Fruit fly (Drosophila melanogaster) whole organism, embryonic: ENCODE measurements around the gene Tg.

ENCODE experiments used
- Antp ChIP-seq: fragments of 200-800 bp; sonication (Bioruptor generic); optimal IDR thresholded peaks from 3 replicates; lab custom pipeline; 2016; ENCODE audit warnings: missing biosample characterization, missing genetic modification characterization
- Bgb ChIP-seq: fragments of 200-800 bp; sonication (Bioruptor generic); IDR thresholded peaks from 2 replicates; pipeline ENCODE4 v1.3.6; 2022; ENCODE audit warnings: missing biosample characterization, missing genetic modification characterization; ENCODE audit not compliant: partially characterized antibody
- Bteb2 ChIP-seq: fragments of 200-800 bp; sonication (Bioruptor generic); optimal IDR thresholded peaks from 2 replicates; lab custom pipeline; 2016; ENCODE audit warnings: missing biosample characterization, missing genetic modification characterization
- CG1024 ChIP-seq: fragments of 200-800 bp; sonication (Bioruptor generic); IDR thresholded peaks from 2 replicates; pipeline ENCODE4 v1.3.6; 2022; ENCODE audit warnings: missing biosample characterization, missing genetic modification characterization
- CG10431 ChIP-seq: fragments of 200-800 bp; sonication (Bioruptor generic); optimal IDR thresholded peaks from 3 replicates; lab custom pipeline; 2018; ENCODE audit warnings: missing biosample characterization, mild to moderate bottlenecking, missing genetic modification characterization
- CG10654 ChIP-seq: fragments of 200-800 bp; sonication (Bioruptor generic); optimal IDR thresholded peaks from 2 replicates; lab custom pipeline; 2016; ENCODE audit warnings: missing biosample characterization, missing genetic modification characterization
- CG12155 ChIP-seq: fragments of 200-800 bp; sonication (Bioruptor generic); optimal IDR thresholded peaks from 3 replicates; lab custom pipeline; 2016; ENCODE audit warnings: missing biosample characterization, missing genetic modification characterization
- CG12942 ChIP-seq: fragments of 200-800 bp; sonication (Bioruptor generic); optimal IDR thresholded peaks from 3 replicates; lab custom pipeline; 2016; ENCODE audit warnings: missing biosample characterization, missing genetic modification characterization
- CG15073 ChIP-seq: fragments of 200-800 bp; sonication (Bioruptor generic); optimal IDR thresholded peaks from 2 replicates; lab custom pipeline; 2016; ENCODE audit warnings: missing biosample characterization, missing genetic modification characterization
- CG18262 ChIP-seq: fragments of 200-800 bp; optimal IDR thresholded peaks from 3 replicates; lab custom pipeline; 2019; ENCODE audit warnings: missing biosample characterization, mild to moderate bottlenecking, missing genetic modification characterization, moderate library complexity
- CG2199 ChIP-seq: fragments of 200-800 bp; sonication (Bioruptor generic); IDR thresholded peaks from 3 replicates; pipeline ENCODE4 v1.3.6; 2022; ENCODE audit warnings: missing biosample characterization, missing genetic modification characterization
- CG3065 ChIP-seq: fragments of 200-800 bp; sonication (Bioruptor generic); optimal IDR thresholded peaks from 2 replicates; lab custom pipeline; 2016; ENCODE audit warnings: missing biosample characterization, missing genetic modification characterization
- CG31365 ChIP-seq: fragments of 200-800 bp; sonication (Bioruptor generic); optimal IDR thresholded peaks from 2 replicates; lab custom pipeline; 2018; ENCODE audit warnings: missing biosample characterization, mild to moderate bottlenecking, missing genetic modification characterization
- CG3281 ChIP-seq: fragments of 200-800 bp; sonication (Bioruptor generic); optimal IDR thresholded peaks from 3 replicates; lab custom pipeline; 2017; ENCODE audit warnings: missing biosample characterization, mild to moderate bottlenecking, missing genetic modification characterization
- CG3407 ChIP-seq: fragments of 200-800 bp; sonication (Bioruptor generic); optimal IDR thresholded peaks from 2 replicates; lab custom pipeline; 2018; ENCODE audit warnings: missing biosample characterization, mild to moderate bottlenecking, missing genetic modification characterization
- CG3838 ChIP-seq: fragments of 200-800 bp; sonication (Bioruptor generic); optimal IDR thresholded peaks from 3 replicates; lab custom pipeline; 2016; ENCODE audit warnings: missing biosample characterization, missing genetic modification characterization
- CG5245 ChIP-seq: fragments of 200-800 bp; sonication (Bioruptor generic); optimal IDR thresholded peaks from 3 replicates; lab custom pipeline; 2016; ENCODE audit warnings: missing biosample characterization, missing genetic modification characterization
- CG6654 ChIP-seq: fragments of 200-800 bp; sonication (Bioruptor generic); optimal IDR thresholded peaks from 2 replicates; lab custom pipeline; 2017; ENCODE audit warnings: missing biosample characterization, mild to moderate bottlenecking, missing genetic modification characterization
- CG7839 ChIP-seq: fragments of 200-800 bp; sonication (Bioruptor generic); optimal IDR thresholded peaks from 3 replicates; lab custom pipeline; 2018; ENCODE audit warnings: missing biosample characterization, mild to moderate bottlenecking, missing genetic modification characterization, moderate library complexity
- CG7987 ChIP-seq: fragments of 200-800 bp; sonication (Bioruptor generic); optimal IDR thresholded peaks from 2 replicates; lab custom pipeline; 2018; ENCODE audit warnings: missing biosample characterization, mild to moderate bottlenecking, missing genetic modification characterization, moderate library complexity
- CG8089 ChIP-seq: fragments of 200-800 bp; sonication (Bioruptor generic); optimal IDR thresholded peaks from 3 replicates; lab custom pipeline; 2016; ENCODE audit warnings: missing biosample characterization, missing genetic modification characterization
- CG9876 ChIP-seq: fragments of 200-800 bp; sonication (Bioruptor generic); optimal IDR thresholded peaks from 2 replicates; lab custom pipeline; 2016; ENCODE audit warnings: missing biosample characterization, missing genetic modification characterization
- CG9932 ChIP-seq: fragments of 200-800 bp; sonication (Bioruptor generic); IDR thresholded peaks from 2 replicates; pipeline ENCODE4 v1.3.6; 2022; ENCODE audit warnings: missing biosample characterization, missing genetic modification characterization
- Ets97D ChIP-seq: fragments of 200-800 bp; sonication (Bioruptor generic); optimal IDR thresholded peaks from 3 replicates; lab custom pipeline; 2016; ENCODE audit warnings: missing biosample characterization, missing genetic modification characterization
- Hsf ChIP-seq: fragments of 200-800 bp; sonication (Bioruptor generic); optimal IDR thresholded peaks from 3 replicates; lab custom pipeline; 2016; ENCODE audit warnings: missing biosample characterization, missing genetic modification characterization
- Mes4 ChIP-seq: fragments of 200-800 bp; sonication (Bioruptor generic); optimal IDR thresholded peaks from 2 replicates; lab custom pipeline; 2016; ENCODE audit warnings: missing biosample characterization, missing genetic modification characterization
- NFAT ChIP-seq: fragments of 200-800 bp; sonication (Bioruptor generic); IDR thresholded peaks from 2 replicates; pipeline ENCODE4 v1.3.6; 2022; ENCODE audit warnings: missing biosample characterization, missing genetic modification characterization
- Rfx ChIP-seq: fragments of 200-800 bp; sonication (Bioruptor generic); IDR thresholded peaks from 2 replicates; pipeline ENCODE4 v1.3.6; 2022; ENCODE audit warnings: missing biosample characterization, missing genetic modification characterization
- Scr ChIP-seq: fragments of 200-800 bp; sonication (Bioruptor generic); IDR thresholded peaks from 2 replicates; pipeline ENCODE4 v1.3.6; 2022; ENCODE audit warnings: missing biosample characterization, missing genetic modification characterization; ENCODE audit not compliant: partially characterized antibody
- ac ChIP-seq: fragments of 200-800 bp; sonication (Bioruptor generic); optimal IDR thresholded peaks from 3 replicates; lab custom pipeline; 2017; ENCODE audit warnings: missing biosample characterization, mild to moderate bottlenecking, missing genetic modification characterization
- ap ChIP-seq: fragments of 200-800 bp; sonication (Bioruptor generic); IDR thresholded peaks from 2 replicates; pipeline ENCODE4 v1.3.6; 2022; ENCODE audit warnings: missing biosample characterization, missing genetic modification characterization
- bbx ChIP-seq: fragments of 200-800 bp; sonication (Bioruptor generic); IDR thresholded peaks from 2 replicates; pipeline ENCODE4 v1.3.6; 2022; ENCODE audit warnings: missing biosample characterization, missing genetic modification characterization; ENCODE audit not compliant: partially characterized antibody
- chif ChIP-seq, 2 experiments: fragments of 200-800 bp; sonication (Bioruptor generic); optimal IDR thresholded peaks; 3 replicates each; lab custom pipeline; 2016; ENCODE audit warnings: missing biosample characterization in 2 of 2, missing genetic modification characterization in 2 of 2
- chm ChIP-seq: fragments of 200-800 bp; sonication (Bioruptor generic); IDR thresholded peaks from 2 replicates; pipeline ENCODE4 v1.3.6; 2022; ENCODE audit warnings: missing biosample characterization, missing genetic modification characterization
- crc ChIP-seq: fragments of 200-800 bp; sonication (Bioruptor generic); optimal IDR thresholded peaks from 2 replicates; lab custom pipeline; 2016; ENCODE audit warnings: missing biosample characterization, missing genetic modification characterization
- cwo ChIP-seq: fragments of 200-800 bp; sonication (Bioruptor generic); optimal IDR thresholded peaks from 3 replicates; lab custom pipeline; 2017; ENCODE audit warnings: missing biosample characterization, missing genetic modification characterization, mild to moderate bottlenecking, moderate library complexity, missing genetic modification reagents
- dati ChIP-seq: fragments of 200-800 bp; sonication (Bioruptor generic); IDR thresholded peaks from 2 replicates; pipeline ENCODE4 v1.3.6; 2022; ENCODE audit warnings: missing biosample characterization, missing genetic modification characterization
- en ChIP-seq: fragments of 200-800 bp; sonication (Bioruptor generic); optimal IDR thresholded peaks from 2 replicates; lab custom pipeline; 2016; ENCODE audit warnings: missing biosample characterization, missing genetic modification characterization
- exex ChIP-seq: fragments of 200-800 bp; sonication (Bioruptor generic); optimal IDR thresholded peaks from 4 replicates; lab custom pipeline; 2018; ENCODE audit warnings: missing biosample characterization, mild to moderate bottlenecking, missing genetic modification characterization, moderate library complexity
- fd3F ChIP-seq: fragments of 200-800 bp; sonication (Bioruptor generic); optimal IDR thresholded peaks from 2 replicates; lab custom pipeline; 2018; ENCODE audit warnings: missing biosample characterization, mild to moderate bottlenecking, missing genetic modification characterization, moderate library complexity
- hth ChIP-seq: fragments of >200 bp; optimal IDR thresholded peaks from 2 replicates; lab custom pipeline; 2017; ENCODE audit warnings: inconsistent platforms
- lov ChIP-seq, 2 experiments: fragments of 200-800 bp in 1 of 2; fragments of >200 bp in 1 of 2; sonication (Bioruptor generic) in 1 of 2; IDR thresholded peaks in 1 of 2; optimal IDR thresholded peaks in 1 of 2; 2 replicates in 1 of 2; 3 replicates in 1 of 2; pipeline versions ENCODE4 v1.3.6 to Lab custom; 2017 to 2022; ENCODE audit warnings: missing biosample characterization in 1 of 2, missing genetic modification characterization in 1 of 2
- maf-S ChIP-seq: fragments of 200-800 bp; sonication (Bioruptor generic); optimal IDR thresholded peaks from 2 replicates; lab custom pipeline; 2016; ENCODE audit warnings: missing biosample characterization, missing genetic modification characterization
- odd ChIP-seq: fragments of 200-800 bp; sonication (Bioruptor generic); optimal IDR thresholded peaks from 2 replicates; lab custom pipeline; 2017; ENCODE audit warnings: missing biosample characterization, mild to moderate bottlenecking, missing genetic modification characterization
- ranshi ChIP-seq: fragments of 200-800 bp; sonication (Bioruptor generic); IDR thresholded peaks from 2 replicates; pipeline ENCODE4 v1.3.6; 2022; ENCODE audit warnings: missing biosample characterization, missing genetic modification characterization
- row ChIP-seq: fragments of 200-800 bp; sonication (Bioruptor generic); IDR thresholded peaks from 3 replicates; pipeline ENCODE4 v1.3.6; 2022; ENCODE audit warnings: missing biosample characterization, missing genetic modification characterization
- sd ChIP-seq: fragments of 200-800 bp; sonication (Bioruptor generic); optimal IDR thresholded peaks from 3 replicates; lab custom pipeline; 2018; ENCODE audit warnings: missing biosample characterization, mild to moderate bottlenecking, missing genetic modification characterization, moderate library complexity
- seq ChIP-seq: fragments of 200-800 bp; sonication (Bioruptor generic); IDR thresholded peaks from 2 replicates; pipeline ENCODE4 v1.3.6; 2022; ENCODE audit warnings: missing biosample characterization, missing genetic modification characterization
- sqz ChIP-seq: fragments of 200-800 bp; sonication (Bioruptor generic); optimal IDR thresholded peaks from 3 replicates; lab custom pipeline; 2018; ENCODE audit warnings: missing biosample characterization, mild to moderate bottlenecking, missing genetic modification characterization
- ssp ChIP-seq: fragments of 200-800 bp; sonication (Bioruptor generic); IDR thresholded peaks from 2 replicates; pipeline ENCODE4 v1.3.6; 2022; ENCODE audit warnings: missing biosample characterization, missing genetic modification characterization
- tio ChIP-seq: fragments of 200-800 bp; sonication (Bioruptor generic); optimal IDR thresholded peaks from 2 replicates; lab custom pipeline; 2017; ENCODE audit warnings: missing biosample characterization, missing genetic modification characterization, inconsistent platforms
- usp ChIP-seq: fragments of >200 bp; optimal IDR thresholded peaks from 2 replicates; lab custom pipeline; 2017; ENCODE audit warnings: missing biosample characterization, missing genetic modification characterization

Tg gene

dm6 chr2L:7962881-7963280, 48.3 kb upstream of the Tg start (continued):
- no peak for TF ChIP-seq crc (GFP tag; lab: Kevin White, UChicago)
- no peak for TF ChIP-seq tio
- TF ChIP-seq Rfx (GFP tag; lab: Robert Waterston, UW): peak; percentile 36; the same call in 1 of the 2 replicates
- TF ChIP-seq CG1024 (GFP tag; lab: Robert Waterston, UW): no peak
- TF ChIP-seq CG9932 (GFP tag; lab: Robert Waterston, UW): 0 out of 2 replicates have a peak, but pooled peaks have one; percentile 24
- TF ChIP-seq CG12155 (GFP tag; lab: Kevin White, UChicago): no peak
- no peak for TF ChIP-seq CG6654 (GFP tag; lab: Kevin White, UChicago)
- no peak for TF ChIP-seq CG12942 (GFP tag; lab: Kevin White, UChicago)
- no peak for TF ChIP-seq CG5245 (GFP tag; lab: Kevin White, UChicago)
- no peak for TF ChIP-seq ac (GFP tag; lab: Kevin White, UChicago)
- no peak for TF ChIP-seq CG18262
- TF ChIP-seq Hsf (GFP tag; lab: Kevin White, UChicago): no peak
- no peak for TF ChIP-seq bbx (GFP tag; lab: Robert Waterston, UW)
- TF ChIP-seq seq (GFP tag; lab: Robert Waterston, UW): no peak; the same call in 1 of the 2 replicates
- no peak for TF ChIP-seq hth (lab: Kevin White, UChicago)
- TF ChIP-seq CG2199: no peak
- no peak for TF ChIP-seq usp (GFP tag; lab: Kevin White, UChicago)
- TF ChIP-seq CG7987: no peak
- TF ChIP-seq lov (optimal IDR thresholded peaks at IDR 0.05; lab: Kevin White, UChicago): no peak
- TF ChIP-seq lov (GFP tag; IDR thresholded peaks at IDR 0.05; lab: Robert Waterston, UW): no peak
- no peak for TF ChIP-seq en (GFP tag; lab: Kevin White, UChicago)
- no peak for TF ChIP-seq chm (GFP tag; lab: Robert Waterston, UW)
- no peak for TF ChIP-seq CG3065
- TF ChIP-seq Antp: no peak
- TF ChIP-seq Bteb2 (GFP tag; lab: Kevin White, UChicago): no peak
- no peak for TF ChIP-seq CG10654 (GFP tag; lab: Kevin White, UChicago)
- no peak for TF ChIP-seq NFAT (GFP tag; lab: Robert Waterston, UW)
- TF ChIP-seq CG15073 (GFP tag; lab: Kevin White, UChicago): no peak
- TF ChIP-seq CG7839 (tag; lab: Kevin White, UChicago): peak; percentile 20
- peak; percentile 37; the same call in 2 of the 3 replicates for TF ChIP-seq row (GFP tag; lab: Robert Waterston, UW)
- no peak for TF ChIP-seq CG3838 (GFP tag; lab: Kevin White, UChicago)
- no peak for TF ChIP-seq Scr (GFP tag; lab: Robert Waterston, UW)
- no peak for TF ChIP-seq Mes4 (GFP tag; lab: Kevin White, UChicago)
- no peak for TF ChIP-seq CG31365 (tag; lab: Kevin White, UChicago)
- TF ChIP-seq chif (GFP tag; optimal IDR thresholded peaks at IDR 0.05; lab: Kevin White, UChicago): no peak
- TF ChIP-seq odd: no peak
- no peak for TF ChIP-seq exex (tag; lab: Kevin White, UChicago)
- TF ChIP-seq dati (GFP tag; lab: Robert Waterston, UW): no peak
- TF ChIP-seq ssp: no peak
- TF ChIP-seq CG9876: no peak
- no peak for TF ChIP-seq cwo (GFP tag; lab: Kevin White, UChicago)
- peak; percentile 1 for TF ChIP-seq CG3281 (GFP tag; lab: Kevin White, UChicago)
- TF ChIP-seq ap: no peak
- no peak for TF ChIP-seq CG8089 (GFP tag; lab: Kevin White, UChicago)
- TF ChIP-seq CG10431 (GFP tag; lab: Kevin White, UChicago): no peak
- no peak for TF ChIP-seq Bgb (GFP tag; lab: Robert Waterston, UW)
- no peak for TF ChIP-seq Ets97D (GFP tag; lab: Kevin White, UChicago)
- TF ChIP-seq sd (tag; lab: Kevin White, UChicago): no peak
- TF ChIP-seq ranshi (GFP tag; lab: Robert Waterston, UW): no peak
- TF ChIP-seq CG3407 (GFP tag; lab: Kevin White, UChicago): no peak
- no peak for TF ChIP-seq sqz (GFP tag; lab: Kevin White, UChicago)
- no peak for TF ChIP-seq maf-S
- no peak for TF ChIP-seq fd3F (GFP tag; lab: Kevin White, UChicago)
